Fruit fly (Drosophila melanogaster) whole organism, embryonic: ENCODE measurements around the gene nol.
A peak's percentile ranks its signal among the peaks of the same experiment; 100 is the strongest.

Experiments used
- Bgb ChIP-seq: fragments of 200-800 bp; sonication (Bioruptor generic); IDR thresholded peaks from 2 replicates; pipeline ENCODE4 v1.3.6; 2022; ENCODE audit warnings: missing biosample characterization, missing genetic modification characterization; ENCODE audit not compliant: partially characterized antibody
- CG10366 ChIP-seq: fragments of 200-800 bp; sonication (Bioruptor generic); IDR thresholded peaks from 2 replicates; pipeline ENCODE4 v1.3.6; 2022; ENCODE audit warnings: missing biosample characterization, missing genetic modification characterization
- CG1647 ChIP-seq: fragments of 200-800 bp; sonication (Bioruptor generic); optimal IDR thresholded peaks from 3 replicates; lab custom pipeline; 2016; ENCODE audit warnings: missing biosample characterization, missing genetic modification characterization
- CG17186 ChIP-seq: fragments of 200-800 bp; sonication (Bioruptor generic); optimal IDR thresholded peaks from 3 replicates; lab custom pipeline; 2017; ENCODE audit warnings: missing biosample characterization, missing genetic modification reagents, missing genetic modification characterization
- CG2199 ChIP-seq: fragments of 200-800 bp; sonication (Bioruptor generic); IDR thresholded peaks from 3 replicates; pipeline ENCODE4 v1.3.6; 2022; ENCODE audit warnings: missing biosample characterization, missing genetic modification characterization
- CG2712 ChIP-seq: fragments of 200-800 bp; optimal IDR thresholded peaks from 3 replicates; lab custom pipeline; 2019; ENCODE audit warnings: missing biosample characterization, mild to moderate bottlenecking, missing genetic modification characterization, moderate library complexity
- CG32772 ChIP-seq: fragments of 200-800 bp; sonication (Bioruptor generic); IDR thresholded peaks from 2 replicates; pipeline ENCODE4 v1.3.6; 2022; ENCODE audit warnings: missing biosample characterization, missing genetic modification characterization
- CG33213 ChIP-seq: fragments of 200-800 bp; sonication (Bioruptor generic); optimal IDR thresholded peaks from 3 replicates; lab custom pipeline; 2016; ENCODE audit warnings: missing biosample characterization, missing genetic modification characterization
- CG34224 ChIP-seq: fragments of 200-800 bp; sonication (Bioruptor generic); IDR thresholded peaks from 3 replicates; pipeline ENCODE4 v1.3.6; 2022; ENCODE audit warnings: missing biosample characterization, missing genetic modification characterization; ENCODE audit not compliant: partially characterized antibody
- CG4424 ChIP-seq: fragments of 200-800 bp; sonication (Bioruptor generic); optimal IDR thresholded peaks from 3 replicates; lab custom pipeline; 2016; ENCODE audit warnings: missing biosample characterization, missing genetic modification characterization
- CG8089 ChIP-seq: fragments of 200-800 bp; sonication (Bioruptor generic); optimal IDR thresholded peaks from 3 replicates; lab custom pipeline; 2016; ENCODE audit warnings: missing biosample characterization, missing genetic modification characterization
- CG8944 ChIP-seq: fragments of 200-800 bp; sonication (Bioruptor generic); optimal IDR thresholded peaks from 3 replicates; lab custom pipeline; 2016; ENCODE audit warnings: missing biosample characterization, missing genetic modification characterization
- CTCF ChIP-seq: fragments of 200-800 bp; sonication (Bioruptor generic); optimal IDR thresholded peaks from 2 replicates; lab custom pipeline; 2017; ENCODE audit warnings: missing biosample characterization, mild to moderate bottlenecking, missing genetic modification characterization, moderate library complexity
- Dbx ChIP-seq: fragments of 200-800 bp; sonication (Bioruptor generic); IDR thresholded peaks from 3 replicates; pipeline ENCODE4 v1.3.6; 2022; ENCODE audit warnings: missing biosample characterization, missing genetic modification characterization
- Dip3 ChIP-seq: fragments of 200-800 bp; sonication (Bioruptor generic); optimal IDR thresholded peaks from 3 replicates; lab custom pipeline; 2016; ENCODE audit warnings: missing biosample characterization, missing genetic modification characterization
- Fer1 ChIP-seq: fragments of 200-800 bp; sonication (Bioruptor generic); optimal IDR thresholded peaks from 2 replicates; lab custom pipeline; 2017; ENCODE audit warnings: missing biosample characterization, mild to moderate bottlenecking, missing genetic modification characterization
- Hand ChIP-seq: fragments of 200-800 bp; sonication (Bioruptor generic); optimal IDR thresholded peaks from 2 replicates; lab custom pipeline; 2017; ENCODE audit warnings: mild to moderate bottlenecking, missing biosample characterization, missing genetic modification reagents, missing genetic modification characterization
- MTF-1 ChIP-seq: fragments of 200-800 bp; sonication (Bioruptor generic); optimal IDR thresholded peaks from 2 replicates; lab custom pipeline; 2018; ENCODE audit warnings: missing biosample characterization, mild to moderate bottlenecking, missing genetic modification characterization, borderline replicate concordance
- Med ChIP-seq: fragments of 200-800 bp; sonication (Bioruptor generic); peaks from one replicate; lab custom pipeline; 2016; ENCODE audit warnings: missing biosample characterization, missing genetic modification characterization, mild to moderate bottlenecking, inconsistent platforms, moderate library complexity
- NC2β ChIP-seq: fragments of 200-800 bp; sonication (Bioruptor generic); optimal IDR thresholded peaks from 2 replicates; lab custom pipeline; 2016; ENCODE audit warnings: missing biosample characterization, missing genetic modification characterization
- Oaz ChIP-seq: fragments of 200-800 bp; sonication (Bioruptor generic); IDR thresholded peaks from 2 replicates; pipeline ENCODE4 v1.3.6; 2022; ENCODE audit warnings: missing biosample characterization, missing genetic modification characterization
- Rx ChIP-seq: fragments of 200-800 bp; sonication (Bioruptor generic); IDR thresholded peaks from 2 replicates; pipeline ENCODE4 v1.3.6; 2022; ENCODE audit warnings: missing biosample characterization, missing genetic modification characterization
- abd-A ChIP-seq: fragments of 200-800 bp; sonication (Bioruptor generic); optimal IDR thresholded peaks from 3 replicates; lab custom pipeline; 2019; ENCODE audit warnings: missing biosample characterization, mild to moderate bottlenecking, missing genetic modification characterization, moderate library complexity
- ato ChIP-seq: fragments of 200-800 bp; sonication (Bioruptor generic); IDR thresholded peaks from 2 replicates; pipeline ENCODE4 v1.3.6; 2022; ENCODE audit warnings: missing biosample characterization, missing genetic modification characterization; ENCODE audit not compliant: partially characterized antibody
- bbx ChIP-seq: fragments of 200-800 bp; sonication (Bioruptor generic); IDR thresholded peaks from 2 replicates; pipeline ENCODE4 v1.3.6; 2022; ENCODE audit warnings: missing biosample characterization, missing genetic modification characterization; ENCODE audit not compliant: partially characterized antibody
- bsh ChIP-seq, 2 experiments: fragments of 200-800 bp; sonication (Bioruptor generic); optimal IDR thresholded peaks; 2 replicates each; lab custom pipeline; 2017 to 2018; ENCODE audit warnings: mild to moderate bottlenecking in 2 of 2, missing biosample characterization in 2 of 2, missing genetic modification characterization in 2 of 2, moderate library complexity in 1 of 2
- chn ChIP-seq: fragments of 200-800 bp; sonication (Bioruptor generic); optimal IDR thresholded peaks from 2 replicates; lab custom pipeline; 2016; ENCODE audit warnings: missing biosample characterization, missing genetic modification characterization
- ci ChIP-seq: fragments of 200-800 bp; sonication (Bioruptor generic); IDR thresholded peaks from 3 replicates; pipeline ENCODE4 v1.3.6; 2022; ENCODE audit warnings: missing biosample characterization, missing genetic modification characterization
- crp ChIP-seq, 2 experiments: fragments of 200-800 bp; sonication (Bioruptor generic); optimal IDR thresholded peaks; 2 replicates in 1 of 2; 3 replicates in 1 of 2; lab custom pipeline; 2017; ENCODE audit warnings: missing biosample characterization in 2 of 2, missing genetic modification characterization in 2 of 2, mild to moderate bottlenecking in 1 of 2, moderate library complexity in 1 of 2
- eve ChIP-seq, 2 experiments: fragments of >200 bp; optimal IDR thresholded peaks; 2 replicates each; lab custom pipeline; 2017; ENCODE audit warnings: missing biosample characterization in 2 of 2, missing genetic modification characterization in 2 of 2
- exex ChIP-seq: fragments of 200-800 bp; sonication (Bioruptor generic); optimal IDR thresholded peaks from 4 replicates; lab custom pipeline; 2018; ENCODE audit warnings: missing biosample characterization, mild to moderate bottlenecking, missing genetic modification characterization, moderate library complexity
- gce ChIP-seq: fragments of 200-800 bp; sonication (Bioruptor generic); IDR thresholded peaks from 3 replicates; pipeline ENCODE4 v1.3.6; 2022; ENCODE audit warnings: missing biosample characterization, missing genetic modification characterization
- gcm ChIP-seq: fragments of 200-800 bp; sonication (Bioruptor generic); optimal IDR thresholded peaks from 2 replicates; lab custom pipeline; 2019; ENCODE audit warnings: missing biosample characterization, mild to moderate bottlenecking, missing genetic modification characterization, moderate library complexity
- gem ChIP-seq: fragments of 200-800 bp; sonication (Bioruptor generic); optimal IDR thresholded peaks from 2 replicates; lab custom pipeline; 2019; ENCODE audit warnings: missing biosample characterization, mild to moderate bottlenecking, missing genetic modification characterization, moderate library complexity
- grau ChIP-seq: fragments of 200-800 bp; optimal IDR thresholded peaks from 3 replicates; lab custom pipeline; 2019; ENCODE audit warnings: missing biosample characterization, mild to moderate bottlenecking, missing genetic modification characterization, moderate library complexity
- jumu ChIP-seq: fragments of 200-800 bp; sonication (Bioruptor generic); optimal IDR thresholded peaks from 3 replicates; lab custom pipeline; 2016; ENCODE audit warnings: missing biosample characterization, missing genetic modification characterization
- lab ChIP-seq: fragments of 200-800 bp; sonication (Bioruptor generic); optimal IDR thresholded peaks from 3 replicates; lab custom pipeline; 2017; ENCODE audit warnings: missing biosample characterization, missing genetic modification characterization, mild to moderate bottlenecking, moderate library complexity, missing genetic modification reagents
- lilli ChIP-seq: fragments of 200-800 bp; sonication (Bioruptor generic); optimal IDR thresholded peaks from 3 replicates; lab custom pipeline; 2016; ENCODE audit warnings: missing biosample characterization, missing genetic modification characterization
- nau ChIP-seq: fragments of 200-800 bp; sonication (Bioruptor generic); optimal IDR thresholded peaks from 3 replicates; lab custom pipeline; 2017; ENCODE audit warnings: missing biosample characterization, mild to moderate bottlenecking, missing genetic modification characterization, missing genetic modification reagents
- p53 ChIP-seq: fragments of 200-800 bp; sonication (Bioruptor generic); optimal IDR thresholded peaks from 2 replicates; lab custom pipeline; 2016; ENCODE audit warnings: missing biosample characterization, missing genetic modification characterization
- pum ChIP-seq: fragments of 200-800 bp; sonication (Bioruptor generic); optimal IDR thresholded peaks from 2 replicates; lab custom pipeline; 2016; ENCODE audit warnings: missing biosample characterization, missing genetic modification characterization
- rib ChIP-seq: fragments of 200-800 bp; sonication (Bioruptor generic); IDR thresholded peaks from 2 replicates; pipeline ENCODE4 v1.3.6; 2022; ENCODE audit warnings: missing biosample characterization, missing genetic modification characterization
- sens ChIP-seq: fragments of 200-800 bp; sonication (Bioruptor generic); peaks from one replicate; lab custom pipeline; 2016; ENCODE audit warnings: missing biosample characterization, missing genetic modification characterization
- so ChIP-seq: fragments of 200-800 bp; sonication (Bioruptor generic); IDR thresholded peaks from 3 replicates; pipeline ENCODE4 v1.3.6; 2022; ENCODE audit warnings: missing biosample characterization, missing genetic modification characterization
- z ChIP-seq: fragments of 200-800 bp; sonication (Bioruptor generic); IDR thresholded peaks from 3 replicates; pipeline ENCODE4 v1.3.6; 2022; ENCODE audit warnings: missing biosample characterization, missing genetic modification characterization
- zfh1 ChIP-seq: fragments of 200-800 bp; sonication (Bioruptor generic); IDR thresholded peaks from 3 replicates; pipeline ENCODE4 v1.3.6; 2022; ENCODE audit warnings: missing biosample characterization, missing genetic modification characterization

Gene nol

DNA sequence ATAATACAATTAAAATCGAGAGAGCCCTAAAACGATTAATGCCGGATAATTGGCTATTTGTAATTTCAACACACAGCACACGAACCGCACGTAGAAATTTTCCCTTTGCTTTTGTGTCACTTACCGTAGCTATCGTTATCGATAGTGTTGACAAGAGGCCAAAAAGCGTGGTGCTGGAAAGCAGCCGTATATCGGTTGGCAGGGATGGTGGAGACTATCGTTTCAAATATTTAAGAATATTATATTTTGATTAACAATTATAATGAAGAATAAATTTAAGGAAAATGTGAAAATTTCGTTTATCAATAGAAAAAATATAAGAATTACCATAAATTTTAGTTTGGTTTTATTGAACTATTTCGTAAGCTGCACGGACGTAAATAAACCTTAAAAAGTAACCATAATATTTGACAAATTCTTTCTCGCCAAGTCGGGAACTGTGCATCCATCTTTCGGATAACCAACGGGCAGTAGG is 37.6 kb upstream of the nol start, which contains the start of gene JIL-1 (continued):
- TF ChIP-seq Fer1 (GFP tag; lab: Kevin White, UChicago) (peak; percentile 60), eve (GFP tag; optimal IDR thresholded peaks at IDR 0.05; lab: Kevin White, UChicago) (peak in 1 of 2 experiments; percentile 46), Dip3 (GFP tag; lab: Kevin White, UChicago) (peak; percentile 48), Rx (GFP tag; lab: Robert Waterston, UW) (peak; percentile 52), Oaz (GFP tag; lab: Robert Waterston, UW) (no peak), CG32772 (GFP tag; lab: Robert Waterston, UW) (peak; percentile 62), CG1647 (GFP tag; lab: Kevin White, UChicago) (no peak), CG10366 (GFP tag; lab: Robert Waterston, UW) (peak; percentile 65), CTCF (no peak), CG17186 (GFP tag; lab: Kevin White, UChicago) (no peak), MTF-1 (GFP tag; lab: Kevin White, UChicago) (no peak), CG2199 (GFP tag; lab: Robert Waterston, UW) (0 out of 3 replicates have a peak, but pooled peaks have one; percentile 26), lilli (GFP tag; lab: Kevin White, UChicago) (peak; percentile 76)

DNA sequence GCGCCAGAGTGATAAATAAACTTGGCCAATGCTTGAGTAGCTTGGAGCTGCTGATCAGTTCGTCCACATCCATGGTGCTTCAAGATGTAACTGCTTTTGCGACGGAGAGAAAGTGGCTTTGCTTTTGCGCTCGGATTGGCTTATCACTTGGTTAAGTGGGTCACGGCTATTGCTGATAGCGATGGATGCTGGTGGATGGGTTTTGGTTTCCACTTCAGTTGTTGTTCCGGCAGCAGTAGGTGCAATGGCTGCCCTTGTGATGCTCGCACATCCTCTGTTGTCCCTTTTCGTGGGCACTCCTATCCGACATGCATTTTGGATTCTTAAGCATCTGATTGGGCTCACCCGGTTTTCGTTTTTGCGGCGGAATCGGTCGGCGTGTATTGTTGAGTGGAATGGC is 36.4 kb upstream of the nol start:
- no peak for TF ChIP-seq pum
- TF ChIP-seq z = no peak
- TF ChIP-seq sens (GFP tag; lab: Kevin White, UChicago) = peak; percentile 57
- TF ChIP-seq p53 (GFP tag; lab: Kevin White, UChicago) = no peak

DNA sequence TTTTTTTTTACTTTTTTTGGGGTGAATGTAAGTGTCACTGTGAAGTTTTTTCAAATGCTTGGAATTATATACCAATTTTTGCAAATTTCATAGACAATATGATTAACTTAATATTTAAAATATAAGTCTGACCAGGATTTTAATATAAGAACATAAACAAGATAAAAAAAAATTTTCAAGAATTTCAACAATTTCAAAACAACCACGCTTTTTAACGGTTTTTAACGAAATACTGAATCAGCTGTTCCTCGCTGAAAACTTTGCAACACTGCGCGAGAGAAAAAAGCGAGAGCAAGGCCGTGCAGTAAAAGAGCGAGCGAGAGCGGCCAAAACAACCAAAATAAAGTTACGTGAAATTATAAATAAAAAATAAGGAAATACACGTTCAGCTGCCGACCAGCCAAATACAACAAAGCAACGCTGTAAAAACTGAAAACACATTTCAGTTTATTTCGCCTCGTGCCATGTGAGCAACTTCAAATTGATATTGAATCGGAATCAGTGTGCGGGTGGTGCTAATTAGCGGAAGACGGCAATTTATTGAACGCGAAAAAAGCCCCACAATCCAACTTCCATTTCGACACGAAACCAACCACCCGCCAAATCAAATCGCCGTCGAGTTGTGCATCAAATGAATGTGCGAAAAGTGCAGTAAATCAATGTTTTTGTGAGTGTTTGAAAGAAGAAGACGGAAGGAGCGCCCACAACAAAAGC is 34.3 kb upstream of the nol start, which contains the start of the genes CG46439, Iyd and CG33947:
Gene CG46439 (minus strand): TSS at position 51 of the 714 bp plus-strand sequence.
Gene Iyd (minus strand): TSS at position 51 of the 714 bp plus-strand sequence.
Gene CG33947 (plus strand): TSS at position 302 of the 714 bp plus-strand sequence.
- peak; percentile 40; the same call in 1 of the 3 replicates for TF ChIP-seq so (GFP tag; lab: Robert Waterston, UW)
- TF ChIP-seq exex (tag; lab: Kevin White, UChicago) = peak; percentile 32
- TF ChIP-seq CG34224 (GFP tag; lab: Robert Waterston, UW) = peak; percentile 56; the same call in 2 of the 3 replicates
- no peak for TF ChIP-seq Oaz (GFP tag; lab: Robert Waterston, UW)
- TF ChIP-seq CG2712 = peak; percentile 5
- no peak for TF ChIP-seq CG4424 (GFP tag; lab: Kevin White, UChicago)
- TF ChIP-seq ato (GFP tag; lab: Robert Waterston, UW) = 0 out of 2 replicates have a peak, but pooled peaks have one; percentile 28
- TF ChIP-seq gem (tag; lab: Kevin White, UChicago) = peak; percentile 5
- TF ChIP-seq nau (GFP tag; lab: Kevin White, UChicago) = peak; percentile 59
- peak; percentile 37; the same call in 1 of the 2 replicates for TF ChIP-seq Bgb (GFP tag; lab: Robert Waterston, UW)
- TF ChIP-seq gcm (GFP tag; lab: Kevin White, UChicago) = peak; percentile 54
- peak; percentile 70 for TF ChIP-seq Fer1 (GFP tag; lab: Kevin White, UChicago)
- TF ChIP-seq jumu (GFP tag; lab: Kevin White, UChicago) = no peak
- TF ChIP-seq rib (GFP tag; lab: Robert Waterston, UW) = 0 out of 2 replicates have a peak, but pooled peaks have one; percentile 26
- no peak for TF ChIP-seq CG8944 (GFP tag; lab: Kevin White, UChicago)
- TF ChIP-seq CG8089 (GFP tag; lab: Kevin White, UChicago) = no peak
- no peak for TF ChIP-seq Dbx
- TF ChIP-seq ci (GFP tag; lab: Robert Waterston, UW) = peak; percentile 4; the same call in 1 of the 3 replicates
- TF ChIP-seq chn (GFP tag; lab: Kevin White, UChicago) = peak; percentile 4
- TF ChIP-seq NC2β = peak; percentile 26
- peak; percentile 38 for TF ChIP-seq abd-A (tag; lab: Kevin White, UChicago)
- peak; percentile 35 for TF ChIP-seq lab (GFP tag; lab: Kevin White, UChicago)
- TF ChIP-seq Hand (GFP tag; lab: Kevin White, UChicago) = peak; percentile 58
- no peak for TF ChIP-seq bbx (GFP tag; lab: Robert Waterston, UW)
- TF ChIP-seq grau = peak; percentile 2
- TF ChIP-seq gce = 0 out of 3 replicates have a peak, but pooled peaks have one; percentile 41
- peak; percentile 70 to 93 for TF ChIP-seq crp (GFP tag; optimal IDR thresholded peaks at IDR 0.05; lab: Kevin White, UChicago)
- 0 out of 3 replicates have a peak, but pooled peaks have one; percentile 32 for TF ChIP-seq zfh1
- TF ChIP-seq Med (GFP tag; lab: Kevin White, UChicago) = peak; percentile 89
- no peak for TF ChIP-seq CG33213 (GFP tag; lab: Kevin White, UChicago)
- TF ChIP-seq bsh (GFP tag; optimal IDR thresholded peaks at IDR 0.05; lab: Kevin White, UChicago) = peak in 1 of 2 experiments; percentile 77
